Fruit fly (Drosophila melanogaster): ENCODE data around the gene mRpL1.

mRpL1 gene

DNA sequence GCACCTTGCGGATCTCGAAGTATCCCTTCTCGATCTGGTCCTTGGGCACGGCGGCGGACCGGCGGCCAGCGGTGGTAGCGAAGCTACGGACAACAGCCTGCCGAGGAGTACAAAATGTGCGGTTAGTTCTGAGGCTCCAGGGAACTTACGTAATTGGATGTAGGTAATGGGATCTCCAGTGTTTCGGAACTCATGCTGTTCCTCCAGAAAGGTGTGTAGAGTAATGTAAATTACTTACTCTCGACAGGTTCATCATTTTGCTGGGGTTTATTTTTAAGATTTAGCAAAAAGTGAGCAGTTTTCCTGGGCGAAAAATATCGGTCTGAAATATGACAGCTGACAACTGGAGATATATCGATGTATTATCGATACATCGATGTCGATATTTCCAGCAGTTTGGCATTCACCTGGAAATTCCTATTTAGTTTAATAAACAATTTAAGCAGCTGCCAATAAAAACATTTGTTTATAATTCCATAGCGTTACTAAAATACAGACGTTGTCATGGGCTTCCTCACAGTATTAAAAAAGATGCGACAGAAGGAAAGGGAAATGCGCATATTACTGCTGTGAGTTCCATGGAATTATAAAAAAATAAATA, 39.5 kb downstream of the mRpL1 start, which contains the start of the genes COX7A and Arl2 (continued):
- TF ChIP-seq gsb (GFP tag; IDR thresholded peaks at IDR 0.05) (no peak), Meics (GFP tag; optimal IDR thresholded peaks at IDR 0.05) (peak; percentile 9), vnd (GFP tag; IDR thresholded peaks at IDR 0.05; ENCODE audit: partially characterized antibody) (peak; percentile 92), CG15479 (GFP tag; optimal IDR thresholded peaks at IDR 0.05) (no peak), luna (GFP tag; optimal IDR thresholded peaks at IDR 0.05) (no peak), sim (GFP tag; IDR thresholded peaks at IDR 0.05) (no peak), fd96Cb (tag; optimal IDR thresholded peaks at IDR 0.05) (no peak), HLHmδ (GFP tag; optimal IDR thresholded peaks at IDR 0.05) (no peak), CG4730 (GFP tag; IDR thresholded peaks at IDR 0.05) (no peak), tx (GFP tag; optimal IDR thresholded peaks at IDR 0.05) (peak; percentile 31), ind (GFP tag; optimal IDR thresholded peaks at IDR 0.05) (no peak), CG32532 (GFP tag; IDR thresholded peaks at IDR 0.05) (peak; percentile 47; the same call in 1 of the 2 replicates), CG10366 (GFP tag; IDR thresholded peaks at IDR 0.05) (no peak), CG2889 (GFP tag; IDR thresholded peaks at IDR 0.05) (no peak), ci (GFP tag; IDR thresholded peaks at IDR 0.05) (no peak), wor (GFP tag; IDR thresholded peaks at IDR 0.05) (no peak), CG2678 (tag; optimal IDR thresholded peaks at IDR 0.05) (no peak), CG13123 (GFP tag; optimal IDR thresholded peaks at IDR 0.05) (no peak), Poxn (GFP tag; IDR thresholded peaks at IDR 0.05) (no peak), maf-S (GFP tag; optimal IDR thresholded peaks at IDR 0.05) (no peak), CG7786 (GFP tag; optimal IDR thresholded peaks at IDR 0.05) (no peak), CG12659 (GFP tag; optimal IDR thresholded peaks at IDR 0.05) (peak; percentile 72), CG33557 (GFP tag; optimal IDR thresholded peaks at IDR 0.05) (no peak), grn (GFP tag; optimal IDR thresholded peaks at IDR 0.05) (no peak), Neu2 (GFP tag; optimal IDR thresholded peaks at IDR 0.05; ENCODE audit: borderline replicate concordance) (no peak), CG9437 (GFP tag; optimal IDR thresholded peaks at IDR 0.05) (no peak), CG13296 (GFP tag; optimal IDR thresholded peaks at IDR 0.05) (no peak), CG10274 (GFP tag; optimal IDR thresholded peaks at IDR 0.05) (no peak), emc (GFP tag; optimal IDR thresholded peaks at IDR 0.05) (no peak), CG3726 (GFP tag; IDR thresholded peaks at IDR 0.05) (no peak), BEAF-32 (GFP tag; optimal IDR thresholded peaks at IDR 0.05) (peak; percentile 93), Xrp1 (GFP tag; IDR thresholded peaks at IDR 0.05) (no peak), CG8359 (GFP tag; optimal IDR thresholded peaks at IDR 0.05; ENCODE audit: borderline replicate concordance) (no peak), CG12744 (GFP tag; optimal IDR thresholded peaks at IDR 0.05) (no peak), CrebB (tag; optimal IDR thresholded peaks at IDR 0.05) (no peak), hbn (GFP tag; IDR thresholded peaks at IDR 0.05; ENCODE audit: partially characterized antibody) (peak; percentile 95), CG7271 (tag; optimal IDR thresholded peaks at IDR 0.05) (no peak), Usf (GFP tag; optimal IDR thresholded peaks at IDR 0.05) (no peak), Awh (GFP tag; IDR thresholded peaks at IDR 0.05) (no peak), CG1529 (GFP tag; optimal IDR thresholded peaks at IDR 0.05) (no peak), Lpt (GFP tag; optimal IDR thresholded peaks at IDR 0.05) (no peak), CG12219 (GFP tag; optimal IDR thresholded peaks at IDR 0.05) (no peak), Antp (GFP tag; optimal IDR thresholded peaks at IDR 0.05) (no peak), Ssrp (tag; optimal IDR thresholded peaks at IDR 0.05) (no peak), pita (GFP tag; optimal IDR thresholded peaks at IDR 0.05) (no peak), lmd (GFP tag; IDR thresholded peaks at IDR 0.05) (no peak), CG5245 (GFP tag; optimal IDR thresholded peaks at IDR 0.05) (no peak), CG14860 (GFP tag; IDR thresholded peaks at IDR 0.05; ENCODE audit: partially characterized antibody) (peak; percentile 91), ara (GFP tag; IDR thresholded peaks at IDR 0.05) (no peak), ro (GFP tag; IDR thresholded peaks at IDR 0.05) (no peak), CG12391 (tag; optimal IDR thresholded peaks at IDR 0.05) (peak; percentile 17)
